Fruit fly (Drosophila melanogaster): Measurements from ENCODE around the gene rhea.

DNA sequence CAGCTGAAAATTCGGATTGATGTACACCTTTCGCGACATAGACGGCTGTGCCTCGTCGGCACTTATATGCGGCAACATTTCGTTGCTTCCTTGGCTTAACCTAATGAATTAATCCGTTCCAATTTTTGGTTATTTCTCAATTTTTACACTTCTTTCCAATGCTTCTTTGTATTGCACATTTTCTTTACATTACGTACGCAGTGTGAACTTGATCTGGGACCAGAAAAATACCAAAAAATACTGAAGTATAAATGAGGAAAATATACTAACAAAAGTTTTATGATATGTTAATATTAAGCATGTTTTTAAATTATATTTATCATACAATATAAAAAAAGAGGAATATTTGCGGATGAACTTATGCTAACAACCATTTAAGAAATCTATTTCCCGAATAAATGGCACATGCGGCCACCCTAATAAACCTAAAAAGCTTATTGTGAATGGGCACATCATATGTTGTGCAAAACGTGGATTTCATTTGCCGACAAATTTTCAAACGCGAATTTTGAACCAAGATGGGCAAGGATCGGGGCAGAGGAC, 35.2 kb upstream of the rhea start, which contains the start of the genes ZC3H3 and Pus7:
- TF ChIP-seq kay (GFP tag; ENCODE audit: borderline replicate concordance), result no peak
- no peak for TF ChIP-seq ovo (GFP tag; optimal IDR thresholded peaks at IDR 0.05)
- TF ChIP-seq tj (GFP tag; optimal IDR thresholded peaks at IDR 0.05), result peak; percentile 13
- peak; percentile 35 for TF ChIP-seq CG7101 (tag; optimal IDR thresholded peaks at IDR 0.05)
- TF ChIP-seq CG1620 (GFP tag; optimal IDR thresholded peaks at IDR 0.05), result no peak
- peak; percentile 13 for TF ChIP-seq CG33017 (tag; optimal IDR thresholded peaks at IDR 0.05)
- TF ChIP-seq toe (GFP tag; optimal IDR thresholded peaks at IDR 0.05), result no peak
- no peak for TF ChIP-seq Crg-1 (GFP tag; optimal IDR thresholded peaks at IDR 0.05)
- peak; percentile 76 for TF ChIP-seq Mnt (GFP tag; optimal IDR thresholded peaks at IDR 0.05)
- no peak for TF ChIP-seq CG7045 (GFP tag; optimal IDR thresholded peaks at IDR 0.05)
- no peak for TF ChIP-seq Hr96 (GFP tag; optimal IDR thresholded peaks at IDR 0.05)
- no peak for TF ChIP-seq cic (GFP tag; optimal IDR thresholded peaks at IDR 0.05)
